Fruit fly (Drosophila melanogaster): ENCODE measurements around the gene CG15255.

- TF ChIP-seq usp (GFP tag; optimal IDR thresholded peaks at IDR 0.05) = no peak
- no peak for TF ChIP-seq EcR (GFP tag; optimal IDR thresholded peaks at IDR 0.05)
- TF ChIP-seq pan (optimal IDR thresholded peaks at IDR 0.05) = no peak
- no peak for TF ChIP-seq psq (optimal IDR thresholded peaks at IDR 0.05)
Observed at dm6 chr2L:15611669-15612308, at the start of gene CG15255.
